Fruit fly (Drosophila melanogaster) whole organism, embryonic: Measurements from ENCODE around the gene CG44362.

Source experiments
- Atf6 ChIP-seq: fragments of 200-800 bp; sonication (Bioruptor generic); IDR thresholded peaks from 2 replicates; pipeline ENCODE4 v1.3.6; 2022; ENCODE audit warnings: missing biosample characterization, missing genetic modification characterization
- CG10321 ChIP-seq: fragments of 200-800 bp; sonication (Bioruptor generic); IDR thresholded peaks from 2 replicates; pipeline ENCODE4 v1.3.6; 2022; ENCODE audit warnings: missing biosample characterization, missing genetic modification characterization
- CG11696 ChIP-seq: fragments of 200-800 bp; sonication (Bioruptor generic); IDR thresholded peaks from 2 replicates; pipeline ENCODE4 v1.3.6; 2022; ENCODE audit warnings: missing biosample characterization, missing genetic modification characterization
- CG13894 ChIP-seq: fragments of 200-800 bp; sonication (Bioruptor generic); optimal IDR thresholded peaks from 3 replicates; lab custom pipeline; 2018; ENCODE audit warnings: missing biosample characterization, mild to moderate bottlenecking, missing genetic modification characterization, moderate library complexity
- CG14050 ChIP-seq: fragments of 200-800 bp; sonication (Bioruptor generic); IDR thresholded peaks from 3 replicates; pipeline ENCODE4 v1.3.6; 2022; ENCODE audit warnings: missing biosample characterization, missing genetic modification characterization
- CG15073 ChIP-seq: fragments of 200-800 bp; sonication (Bioruptor generic); optimal IDR thresholded peaks from 2 replicates; lab custom pipeline; 2016; ENCODE audit warnings: missing biosample characterization, missing genetic modification characterization
- CG2712 ChIP-seq: fragments of 200-800 bp; optimal IDR thresholded peaks from 3 replicates; lab custom pipeline; 2019; ENCODE audit warnings: missing biosample characterization, mild to moderate bottlenecking, missing genetic modification characterization, moderate library complexity
- CG3065 ChIP-seq: fragments of 200-800 bp; sonication (Bioruptor generic); optimal IDR thresholded peaks from 2 replicates; lab custom pipeline; 2016; ENCODE audit warnings: missing biosample characterization, missing genetic modification characterization
- CG4404 ChIP-seq: fragments of 200-800 bp; sonication (Bioruptor generic); IDR thresholded peaks from 2 replicates; pipeline ENCODE4 v1.3.6; 2022; ENCODE audit warnings: missing biosample characterization, missing genetic modification characterization
- CG5180 ChIP-seq: fragments of 200-800 bp; sonication (Bioruptor generic); optimal IDR thresholded peaks from 3 replicates; lab custom pipeline; 2017; ENCODE audit warnings: missing biosample characterization, missing genetic modification characterization, mild to moderate bottlenecking, moderate library complexity, missing genetic modification reagents
- CG8359 ChIP-seq: fragments of 200-800 bp; sonication (Bioruptor generic); optimal IDR thresholded peaks from 2 replicates; lab custom pipeline; 2017; ENCODE audit warnings: missing biosample characterization, mild to moderate bottlenecking, missing genetic modification characterization, borderline replicate concordance
- CG8924 ChIP-seq: fragments of 200-800 bp; optimal IDR thresholded peaks from 3 replicates; lab custom pipeline; 2019; ENCODE audit warnings: missing biosample characterization, mild to moderate bottlenecking, missing genetic modification characterization, moderate library complexity
- CG9727 ChIP-seq: fragments of 200-800 bp; sonication (Bioruptor generic); optimal IDR thresholded peaks from 3 replicates; lab custom pipeline; 2017; ENCODE audit warnings: missing biosample characterization, mild to moderate bottlenecking, missing genetic modification characterization
- CG9932 ChIP-seq: fragments of 200-800 bp; sonication (Bioruptor generic); IDR thresholded peaks from 2 replicates; pipeline ENCODE4 v1.3.6; 2022; ENCODE audit warnings: missing biosample characterization, missing genetic modification characterization
- CTCF ChIP-seq: fragments of 200-800 bp; sonication (Bioruptor generic); optimal IDR thresholded peaks from 2 replicates; lab custom pipeline; 2017; ENCODE audit warnings: missing biosample characterization, mild to moderate bottlenecking, missing genetic modification characterization, moderate library complexity
- D ChIP-seq, 2 experiments: fragments of 200-800 bp in 1 of 2; fragments of >200 bp in 1 of 2; sonication (Bioruptor generic) in 1 of 2; optimal IDR thresholded peaks; 2 replicates in 1 of 2; 3 replicates in 1 of 2; lab custom pipeline; 2017; ENCODE audit warnings: mild to moderate bottlenecking in 1 of 2, missing biosample characterization in 1 of 2, missing genetic modification characterization in 1 of 2, missing genetic modification reagents in 1 of 2
- Elba2 ChIP-seq: fragments of 200-800 bp; sonication (Bioruptor generic); optimal IDR thresholded peaks from 3 replicates; lab custom pipeline; 2016; ENCODE audit warnings: missing biosample characterization, missing genetic modification characterization
- Fer3 ChIP-seq: fragments of 200-800 bp; sonication (Bioruptor generic); optimal IDR thresholded peaks from 2 replicates; lab custom pipeline; 2018; ENCODE audit warnings: missing biosample characterization, mild to moderate bottlenecking, missing genetic modification characterization, moderate library complexity
- Hand ChIP-seq: fragments of 200-800 bp; sonication (Bioruptor generic); optimal IDR thresholded peaks from 2 replicates; lab custom pipeline; 2017; ENCODE audit warnings: mild to moderate bottlenecking, missing biosample characterization, missing genetic modification reagents, missing genetic modification characterization
- Lhr ChIP-seq: fragments of 200-800 bp; sonication (Bioruptor generic); optimal IDR thresholded peaks from 3 replicates; lab custom pipeline; 2017; ENCODE audit warnings: mild to moderate bottlenecking, missing biosample characterization, missing genetic modification reagents, missing genetic modification characterization
- Mes4 ChIP-seq: fragments of 200-800 bp; sonication (Bioruptor generic); optimal IDR thresholded peaks from 2 replicates; lab custom pipeline; 2016; ENCODE audit warnings: missing biosample characterization, missing genetic modification characterization
- NC2β ChIP-seq: fragments of 200-800 bp; sonication (Bioruptor generic); optimal IDR thresholded peaks from 2 replicates; lab custom pipeline; 2016; ENCODE audit warnings: missing biosample characterization, missing genetic modification characterization
- Nf-YA ChIP-seq: fragments of 200-800 bp; sonication (Bioruptor generic); IDR thresholded peaks from 2 replicates; pipeline ENCODE4 v1.3.6; 2022; ENCODE audit warnings: missing biosample characterization, missing genetic modification characterization
- NfI ChIP-seq: fragments of 200-800 bp; sonication (Bioruptor generic); optimal IDR thresholded peaks from 3 replicates; lab custom pipeline; 2018; ENCODE audit warnings: missing biosample characterization, mild to moderate bottlenecking, missing genetic modification characterization, moderate library complexity
- Stat92E ChIP-seq, 3 experiments: fragments of >200 bp in 2 of 3; fragments of 200-800 bp in 1 of 3; sonication (Bioruptor generic) in 1 of 3; optimal IDR thresholded peaks; 2 replicates each; lab custom pipeline; 2017 to 2019; ENCODE audit warnings: missing biosample characterization in 3 of 3, missing genetic modification characterization in 3 of 3, mild to moderate bottlenecking in 1 of 3, moderate library complexity in 1 of 3
- Vsx1 ChIP-seq: fragments of 200-800 bp; sonication (Bioruptor generic); optimal IDR thresholded peaks from 2 replicates; lab custom pipeline; 2017; ENCODE audit warnings: missing biosample characterization, mild to moderate bottlenecking, missing genetic modification characterization, missing genetic modification reagents
- Xrp1 ChIP-seq: fragments of 200-800 bp; sonication (Bioruptor generic); IDR thresholded peaks from 2 replicates; pipeline ENCODE4 v1.3.6; 2022; ENCODE audit warnings: missing biosample characterization, missing genetic modification characterization
- YL-1 ChIP-seq: fragments of 200-800 bp; sonication (Bioruptor generic); optimal IDR thresholded peaks from 3 replicates; lab custom pipeline; 2017; ENCODE audit warnings: missing biosample characterization, mild to moderate bottlenecking, missing genetic modification characterization
- disco-r ChIP-seq: fragments of 200-800 bp; sonication (Bioruptor generic); optimal IDR thresholded peaks from 2 replicates; lab custom pipeline; 2016; ENCODE audit warnings: missing biosample characterization, missing genetic modification characterization
- dpn ChIP-seq, 2 experiments: fragments of 200-800 bp; sonication (Bioruptor generic); optimal IDR thresholded peaks; 3 replicates each; lab custom pipeline; 2016; ENCODE audit warnings: missing biosample characterization in 2 of 2, missing genetic modification characterization in 2 of 2
- dysf ChIP-seq: fragments of 200-800 bp; sonication (Bioruptor generic); IDR thresholded peaks from 3 replicates; pipeline ENCODE4 v1.3.6; 2022; ENCODE audit warnings: missing biosample characterization, missing genetic modification characterization
- emc ChIP-seq: fragments of 200-800 bp; sonication (Bioruptor generic); optimal IDR thresholded peaks from 2 replicates; lab custom pipeline; 2016; ENCODE audit warnings: missing biosample characterization, missing genetic modification characterization
- fd102C ChIP-seq: fragments of 200-800 bp; sonication (Bioruptor generic); optimal IDR thresholded peaks from 2 replicates; lab custom pipeline; 2018; ENCODE audit warnings: missing biosample characterization, mild to moderate bottlenecking, missing genetic modification characterization, moderate library complexity
- fd96Cb ChIP-seq: fragments of 200-800 bp; sonication (Bioruptor generic); optimal IDR thresholded peaks from 2 replicates; lab custom pipeline; 2018; ENCODE audit warnings: missing biosample characterization, mild to moderate bottlenecking, missing genetic modification characterization, moderate library complexity
- jumu ChIP-seq: fragments of 200-800 bp; sonication (Bioruptor generic); optimal IDR thresholded peaks from 3 replicates; lab custom pipeline; 2016; ENCODE audit warnings: missing biosample characterization, missing genetic modification characterization
- mirr ChIP-seq: fragments of 200-800 bp; sonication (Bioruptor generic); optimal IDR thresholded peaks from 3 replicates; lab custom pipeline; 2018; ENCODE audit warnings: missing biosample characterization, mild to moderate bottlenecking, missing genetic modification characterization
- odd ChIP-seq: fragments of 200-800 bp; sonication (Bioruptor generic); optimal IDR thresholded peaks from 2 replicates; lab custom pipeline; 2017; ENCODE audit warnings: missing biosample characterization, mild to moderate bottlenecking, missing genetic modification characterization
- phol ChIP-seq: fragments of 200-800 bp; sonication (Bioruptor generic); optimal IDR thresholded peaks from 3 replicates; lab custom pipeline; 2018; ENCODE audit warnings: missing biosample characterization, mild to moderate bottlenecking, missing genetic modification characterization, moderate library complexity
- repo ChIP-seq: fragments of 200-800 bp; sonication (Bioruptor generic); optimal IDR thresholded peaks from 2 replicates; lab custom pipeline; 2016; ENCODE audit warnings: missing biosample characterization, missing genetic modification characterization
- rib ChIP-seq: fragments of 200-800 bp; sonication (Bioruptor generic); IDR thresholded peaks from 2 replicates; pipeline ENCODE4 v1.3.6; 2022; ENCODE audit warnings: missing biosample characterization, missing genetic modification characterization
- sd ChIP-seq: fragments of 200-800 bp; sonication (Bioruptor generic); optimal IDR thresholded peaks from 3 replicates; lab custom pipeline; 2018; ENCODE audit warnings: missing biosample characterization, mild to moderate bottlenecking, missing genetic modification characterization, moderate library complexity
- sim ChIP-seq: fragments of 200-800 bp; sonication (Bioruptor generic); IDR thresholded peaks from 2 replicates; pipeline ENCODE4 v1.3.6; 2022; ENCODE audit warnings: missing biosample characterization, missing genetic modification characterization
- sqz ChIP-seq: fragments of 200-800 bp; sonication (Bioruptor generic); optimal IDR thresholded peaks from 3 replicates; lab custom pipeline; 2018; ENCODE audit warnings: missing biosample characterization, mild to moderate bottlenecking, missing genetic modification characterization
- tio ChIP-seq: fragments of 200-800 bp; sonication (Bioruptor generic); optimal IDR thresholded peaks from 2 replicates; lab custom pipeline; 2017; ENCODE audit warnings: missing biosample characterization, missing genetic modification characterization, inconsistent platforms
- tup ChIP-seq: fragments of 200-800 bp; sonication (Bioruptor generic); optimal IDR thresholded peaks from 2 replicates; lab custom pipeline; 2016; ENCODE audit warnings: missing biosample characterization, mild to moderate bottlenecking, missing genetic modification characterization, moderate library complexity
- unc-4 ChIP-seq: fragments of 200-800 bp; sonication (Bioruptor generic); IDR thresholded peaks from 2 replicates; pipeline ENCODE4 v1.3.6; 2022; ENCODE audit warnings: missing biosample characterization, missing genetic modification characterization; ENCODE audit not compliant: partially characterized antibody
- vfl ChIP-seq: fragments of 200-800 bp; sonication (Bioruptor generic); optimal IDR thresholded peaks from 2 replicates; lab custom pipeline; 2016; ENCODE audit warnings: missing biosample characterization, missing genetic modification characterization
- wek ChIP-seq: fragments of 200-800 bp; sonication (Bioruptor generic); optimal IDR thresholded peaks from 3 replicates; lab custom pipeline; 2018; ENCODE audit warnings: missing biosample characterization, mild to moderate bottlenecking, missing genetic modification characterization, moderate library complexity

The CG44362 gene

dm6 chr3L:11417273-11418040 is 20.1 kb downstream of the CG44362 start (continued):
- peak; percentile 96 for TF ChIP-seq CG8924 (tag; lab: Kevin White, UChicago)
- TF ChIP-seq unc-4: no peak
- TF ChIP-seq dpn (GFP tag; optimal IDR thresholded peaks at IDR 0.05; lab: Kevin White, UChicago): peak; percentile 48 to 59
- 0 out of 2 replicates have a peak, but pooled peaks have one; percentile 47 for TF ChIP-seq CG10321 (GFP tag; lab: Robert Waterston, UW)
- TF ChIP-seq Elba2 (GFP tag; lab: Kevin White, UChicago): no peak
- peak; percentile 94 for TF ChIP-seq fd96Cb (tag; lab: Kevin White, UChicago)
- TF ChIP-seq sim (GFP tag; lab: Robert Waterston, UW): peak; percentile 73; the same call in 1 of the 2 replicates
- no peak for TF ChIP-seq CG15073 (GFP tag; lab: Kevin White, UChicago)
- TF ChIP-seq Nf-YA: peak; percentile 83
- TF ChIP-seq rib (GFP tag; lab: Robert Waterston, UW): 0 out of 2 replicates have a peak, but pooled peaks have one; percentile 41
- peak; percentile 39 for TF ChIP-seq wek (GFP tag; lab: Kevin White, UChicago)
- peak; percentile 93 for TF ChIP-seq phol
- TF ChIP-seq repo: peak; percentile 57
- TF ChIP-seq NC2β (GFP tag; lab: Kevin White, UChicago): peak; percentile 70
- TF ChIP-seq mirr (GFP tag; lab: Kevin White, UChicago): no peak
- TF ChIP-seq CG9727 (GFP tag; lab: Kevin White, UChicago): peak; percentile 95
- TF ChIP-seq CG14050 (GFP tag; lab: Robert Waterston, UW): peak; percentile 82
- TF ChIP-seq Mes4: peak; percentile 52
- peak; percentile 77 for TF ChIP-seq CG11696
- TF ChIP-seq jumu (GFP tag; lab: Kevin White, UChicago): peak; percentile 68
- TF ChIP-seq D (optimal IDR thresholded peaks at IDR 0.05; lab: Kevin White, UChicago): no peak
- peak; percentile 89 for TF ChIP-seq D (GFP tag; optimal IDR thresholded peaks at IDR 0.05; lab: Kevin White, UChicago)
- TF ChIP-seq sd: peak; percentile 55
- peak; percentile 61 for TF ChIP-seq Vsx1 (GFP tag; lab: Kevin White, UChicago)
- TF ChIP-seq Fer3: peak; percentile 72
- peak; percentile 91 for TF ChIP-seq Atf6 (GFP tag; lab: Robert Waterston, UW)
- TF ChIP-seq disco-r (GFP tag; lab: Kevin White, UChicago): peak; percentile 69
- TF ChIP-seq CG3065 (GFP tag; lab: Kevin White, UChicago): peak; percentile 57
- TF ChIP-seq CG5180: peak; percentile 70
- peak; percentile 96 for TF ChIP-seq CG2712 (tag; lab: Kevin White, UChicago)
- peak; percentile 66 for TF ChIP-seq Lhr (GFP tag; lab: Kevin White, UChicago)
- TF ChIP-seq CG4404 (GFP tag; lab: Robert Waterston, UW): peak; percentile 85
- peak; percentile 20 for TF ChIP-seq tup
- TF ChIP-seq CG9932 (GFP tag; lab: Robert Waterston, UW): peak; percentile 71
- peak; percentile 30 for TF ChIP-seq fd102C (GFP tag; lab: Kevin White, UChicago)
- TF ChIP-seq Stat92E (GFP tag; optimal IDR thresholded peaks at IDR 0.05; lab: Kevin White, UChicago): peak in 1 of 3 experiments; percentile 42
- TF ChIP-seq odd: peak; percentile 78
- peak; percentile 69 for TF ChIP-seq NfI (GFP tag; lab: Kevin White, UChicago)
- TF ChIP-seq tio: peak; percentile 83
- peak; percentile 44 for TF ChIP-seq Hand (GFP tag; lab: Kevin White, UChicago)
- TF ChIP-seq YL-1: peak; percentile 4
- peak; percentile 43 for TF ChIP-seq vfl (GFP tag; lab: Kevin White, UChicago)
- TF ChIP-seq CG13894 (tag; lab: Kevin White, UChicago): peak; percentile 12
- peak; percentile 82 for TF ChIP-seq sqz (GFP tag; lab: Kevin White, UChicago)
- TF ChIP-seq dysf (GFP tag; lab: Robert Waterston, UW): peak; percentile 95
- peak; percentile 74 for TF ChIP-seq CG8359 (GFP tag; lab: Kevin White, UChicago)
- TF ChIP-seq emc (GFP tag; lab: Kevin White, UChicago): peak; percentile 14
- peak; percentile 94 for TF ChIP-seq Xrp1 (GFP tag; lab: Robert Waterston, UW)
- peak; percentile 46 for TF ChIP-seq CTCF
